Fruit fly (Drosophila melanogaster) whole organism, embryonic: ENCODE measurements around the gene CG32073.

Source experiments
- Aef1 ChIP-seq: fragments of 200-800 bp; sonication (Bioruptor generic); IDR thresholded peaks from 3 replicates; pipeline ENCODE4 v1.3.6; 2022; ENCODE audit warnings: missing biosample characterization, missing genetic modification characterization
- CG10543 ChIP-seq: fragments of 200-800 bp; sonication (Bioruptor generic); optimal IDR thresholded peaks from 3 replicates; lab custom pipeline; 2017; ENCODE audit warnings: missing biosample characterization, mild to moderate bottlenecking, missing genetic modification characterization, moderate library complexity
- CG11504 ChIP-seq: fragments of 200-800 bp; sonication (Bioruptor generic); optimal IDR thresholded peaks from 3 replicates; lab custom pipeline; 2019; ENCODE audit warnings: missing biosample characterization, mild to moderate bottlenecking, missing genetic modification characterization, moderate library complexity
- CG11560 ChIP-seq: fragments of 200-800 bp; sonication (Bioruptor generic); IDR thresholded peaks from 3 replicates; pipeline ENCODE4 v1.3.6; 2022; ENCODE audit warnings: missing biosample characterization, missing genetic modification characterization
- CG15514 ChIP-seq: fragments of 200-800 bp; sonication (Bioruptor generic); optimal IDR thresholded peaks from 3 replicates; lab custom pipeline; 2017; ENCODE audit warnings: missing biosample characterization, missing genetic modification characterization, mild to moderate bottlenecking, moderate library complexity, missing genetic modification reagents
- CG18476 ChIP-seq: fragments of 200-800 bp; sonication (Bioruptor generic); optimal IDR thresholded peaks from 2 replicates; lab custom pipeline; 2016; ENCODE audit warnings: missing biosample characterization, mild to moderate bottlenecking, missing genetic modification characterization
- CG18619 ChIP-seq: fragments of 200-800 bp; sonication (Bioruptor generic); optimal IDR thresholded peaks from 3 replicates; lab custom pipeline; 2017; ENCODE audit warnings: missing biosample characterization, mild to moderate bottlenecking, missing genetic modification characterization
- CG2120 ChIP-seq: fragments of 200-800 bp; sonication (Bioruptor generic); optimal IDR thresholded peaks from 3 replicates; lab custom pipeline; 2016; ENCODE audit warnings: missing biosample characterization, missing genetic modification characterization
- CG31365 ChIP-seq: fragments of 200-800 bp; sonication (Bioruptor generic); optimal IDR thresholded peaks from 2 replicates; lab custom pipeline; 2018; ENCODE audit warnings: missing biosample characterization, mild to moderate bottlenecking, missing genetic modification characterization
- CG4404 ChIP-seq: fragments of 200-800 bp; sonication (Bioruptor generic); IDR thresholded peaks from 2 replicates; pipeline ENCODE4 v1.3.6; 2022; ENCODE audit warnings: missing biosample characterization, missing genetic modification characterization
- CG6272 ChIP-seq: fragments of 200-800 bp; sonication (Bioruptor generic); IDR thresholded peaks from 2 replicates; pipeline ENCODE4 v1.3.6; 2022; ENCODE audit warnings: missing biosample characterization, missing genetic modification characterization
- CG7271 ChIP-seq: fragments of 200-800 bp; sonication (Bioruptor generic); optimal IDR thresholded peaks from 2 replicates; lab custom pipeline; 2018; ENCODE audit warnings: missing biosample characterization, mild to moderate bottlenecking, missing genetic modification characterization, moderate library complexity
- CG7745 ChIP-seq: fragments of 200-800 bp; sonication (Bioruptor generic); optimal IDR thresholded peaks from 2 replicates; lab custom pipeline; 2018; ENCODE audit warnings: missing biosample characterization, mild to moderate bottlenecking, missing genetic modification characterization, moderate library complexity
- CG7786 ChIP-seq: fragments of 200-800 bp; sonication (Bioruptor generic); optimal IDR thresholded peaks from 2 replicates; lab custom pipeline; 2016; ENCODE audit warnings: missing biosample characterization, missing genetic modification characterization
- CG8359 ChIP-seq: fragments of 200-800 bp; sonication (Bioruptor generic); optimal IDR thresholded peaks from 2 replicates; lab custom pipeline; 2017; ENCODE audit warnings: missing biosample characterization, mild to moderate bottlenecking, missing genetic modification characterization, borderline replicate concordance
- CG8765 ChIP-seq: fragments of 200-800 bp; sonication (Bioruptor generic); IDR thresholded peaks from 2 replicates; pipeline ENCODE4 v1.3.6; 2022; ENCODE audit warnings: missing biosample characterization, missing genetic modification characterization
- CG9437 ChIP-seq: fragments of 200-800 bp; sonication (Bioruptor generic); optimal IDR thresholded peaks from 2 replicates; lab custom pipeline; 2018; ENCODE audit warnings: missing biosample characterization, mild to moderate bottlenecking, missing genetic modification characterization
- Dbx ChIP-seq: fragments of 200-800 bp; sonication (Bioruptor generic); IDR thresholded peaks from 3 replicates; pipeline ENCODE4 v1.3.6; 2022; ENCODE audit warnings: missing biosample characterization, missing genetic modification characterization
- Dfd ChIP-seq, 2 experiments: fragments of >200 bp; optimal IDR thresholded peaks; 2 replicates each; lab custom pipeline; 2017; ENCODE audit warnings: missing biosample characterization in 2 of 2, missing genetic modification characterization in 2 of 2
- HLH54F ChIP-seq: fragments of 200-800 bp; sonication (Bioruptor generic); optimal IDR thresholded peaks from 3 replicates; lab custom pipeline; 2016; ENCODE audit warnings: missing biosample characterization, missing genetic modification characterization
- Hey ChIP-seq: fragments of 200-800 bp; sonication (Bioruptor generic); optimal IDR thresholded peaks from 3 replicates; lab custom pipeline; 2018; ENCODE audit warnings: missing biosample characterization, mild to moderate bottlenecking, missing genetic modification characterization
- Kr ChIP-seq: fragments of 200-800 bp; sonication (Bioruptor generic); optimal IDR thresholded peaks from 2 replicates; lab custom pipeline; 2017; ENCODE audit warnings: missing biosample characterization, mild to moderate bottlenecking, missing genetic modification characterization
- Lpt ChIP-seq: fragments of >200 bp; optimal IDR thresholded peaks from 2 replicates; lab custom pipeline; 2018; ENCODE audit warnings: missing biosample characterization, missing genetic modification characterization
- Optix ChIP-seq: fragments of 200-800 bp; sonication (Bioruptor generic); IDR thresholded peaks from 3 replicates; pipeline ENCODE4 v1.3.6; 2022; ENCODE audit warnings: missing biosample characterization, missing genetic modification characterization
- Pdp1 ChIP-seq, 2 experiments: fragments of 200-800 bp; sonication (Bioruptor generic); optimal IDR thresholded peaks; 3 replicates each; lab custom pipeline; 2016; ENCODE audit warnings: missing biosample characterization in 2 of 2, missing genetic modification characterization in 2 of 2, mild to moderate bottlenecking in 1 of 2, moderate library complexity in 1 of 2
- Ravus ChIP-seq: fragments of 200-800 bp; sonication (Bioruptor generic); IDR thresholded peaks from 2 replicates; pipeline ENCODE4 v1.3.6; 2022; ENCODE audit warnings: missing biosample characterization, missing genetic modification characterization
- TFAM ChIP-seq: fragments of 200-800 bp; sonication (Bioruptor generic); optimal IDR thresholded peaks from 2 replicates; lab custom pipeline; 2017; ENCODE audit warnings: missing biosample characterization, missing genetic modification characterization, inconsistent platforms
- Vsx1 ChIP-seq: fragments of 200-800 bp; sonication (Bioruptor generic); optimal IDR thresholded peaks from 2 replicates; lab custom pipeline; 2017; ENCODE audit warnings: missing biosample characterization, mild to moderate bottlenecking, missing genetic modification characterization, missing genetic modification reagents
- YL-1 ChIP-seq: fragments of 200-800 bp; sonication (Bioruptor generic); optimal IDR thresholded peaks from 3 replicates; lab custom pipeline; 2017; ENCODE audit warnings: missing biosample characterization, mild to moderate bottlenecking, missing genetic modification characterization
- ab ChIP-seq: fragments of 200-800 bp; sonication (Bioruptor generic); optimal IDR thresholded peaks from 2 replicates; lab custom pipeline; 2016; ENCODE audit warnings: missing biosample characterization, missing genetic modification characterization
- ase ChIP-seq: fragments of 200-800 bp; sonication (Bioruptor generic); IDR thresholded peaks from 3 replicates; pipeline ENCODE4 v1.3.6; 2022; ENCODE audit warnings: missing biosample characterization, missing genetic modification characterization
- cas ChIP-seq: fragments of 200-800 bp; sonication (Bioruptor generic); IDR thresholded peaks from 2 replicates; pipeline ENCODE4 v1.3.6; 2022; ENCODE audit warnings: missing biosample characterization, missing genetic modification characterization
- caup ChIP-seq: fragments of 200-800 bp; sonication (Bioruptor generic); optimal IDR thresholded peaks from 3 replicates; lab custom pipeline; 2017; ENCODE audit warnings: missing biosample characterization, mild to moderate bottlenecking, missing genetic modification characterization, moderate library complexity; ENCODE audit not compliant: severe bottlenecking
- cg ChIP-seq: fragments of 200-800 bp; sonication (Bioruptor generic); optimal IDR thresholded peaks from 3 replicates; lab custom pipeline; 2019; ENCODE audit warnings: missing biosample characterization, mild to moderate bottlenecking, missing genetic modification characterization, moderate library complexity
- crol ChIP-seq: fragments of 200-800 bp; sonication (Bioruptor generic); IDR thresholded peaks from 2 replicates; pipeline ENCODE4 v1.3.6; 2022; ENCODE audit warnings: missing biosample characterization, missing genetic modification characterization
- cwo ChIP-seq: fragments of 200-800 bp; sonication (Bioruptor generic); optimal IDR thresholded peaks from 3 replicates; lab custom pipeline; 2017; ENCODE audit warnings: missing biosample characterization, missing genetic modification characterization, mild to moderate bottlenecking, moderate library complexity, missing genetic modification reagents
- da ChIP-seq: fragments of 200-800 bp; sonication (Bioruptor generic); optimal IDR thresholded peaks from 2 replicates; lab custom pipeline; 2016; ENCODE audit warnings: missing biosample characterization, missing genetic modification characterization
- dan ChIP-seq: fragments of 200-800 bp; sonication (Bioruptor generic); IDR thresholded peaks from 2 replicates; pipeline ENCODE4 v1.3.6; 2022; ENCODE audit warnings: missing biosample characterization, missing genetic modification characterization
- h ChIP-seq: fragments of >200 bp; optimal IDR thresholded peaks from 2 replicates; lab custom pipeline; 2017
- jing ChIP-seq: fragments of 200-800 bp; sonication (Bioruptor generic); optimal IDR thresholded peaks from 2 replicates; lab custom pipeline; 2018; ENCODE audit warnings: missing biosample characterization, mild to moderate bottlenecking, missing genetic modification characterization
- jumu ChIP-seq: fragments of 200-800 bp; sonication (Bioruptor generic); optimal IDR thresholded peaks from 3 replicates; lab custom pipeline; 2016; ENCODE audit warnings: missing biosample characterization, missing genetic modification characterization
- kah ChIP-seq: fragments of 200-800 bp; sonication (Bioruptor generic); optimal IDR thresholded peaks from 2 replicates; lab custom pipeline; 2018; ENCODE audit warnings: missing biosample characterization, mild to moderate bottlenecking, missing genetic modification characterization
- knrl ChIP-seq: fragments of 200-800 bp; sonication (Bioruptor generic); IDR thresholded peaks from 3 replicates; pipeline ENCODE4 v1.3.6; 2022; ENCODE audit warnings: missing biosample characterization, missing genetic modification characterization; ENCODE audit not compliant: partially characterized antibody
- org-1 ChIP-seq: fragments of 200-800 bp; sonication (Bioruptor generic); optimal IDR thresholded peaks from 2 replicates; lab custom pipeline; 2017; ENCODE audit warnings: missing biosample characterization, missing genetic modification characterization
- pb ChIP-seq: fragments of 200-800 bp; sonication (Bioruptor generic); optimal IDR thresholded peaks from 3 replicates; lab custom pipeline; 2016; ENCODE audit warnings: missing biosample characterization, missing genetic modification characterization
- ranshi ChIP-seq: fragments of 200-800 bp; sonication (Bioruptor generic); IDR thresholded peaks from 2 replicates; pipeline ENCODE4 v1.3.6; 2022; ENCODE audit warnings: missing biosample characterization, missing genetic modification characterization
- salm ChIP-seq: fragments of 200-800 bp; sonication (Bioruptor generic); optimal IDR thresholded peaks from 2 replicates; lab custom pipeline; 2018; ENCODE audit warnings: missing biosample characterization, mild to moderate bottlenecking, missing genetic modification characterization
- ssp ChIP-seq: fragments of 200-800 bp; sonication (Bioruptor generic); IDR thresholded peaks from 2 replicates; pipeline ENCODE4 v1.3.6; 2022; ENCODE audit warnings: missing biosample characterization, missing genetic modification characterization
- tup ChIP-seq: fragments of 200-800 bp; sonication (Bioruptor generic); optimal IDR thresholded peaks from 2 replicates; lab custom pipeline; 2016; ENCODE audit warnings: missing biosample characterization, mild to moderate bottlenecking, missing genetic modification characterization, moderate library complexity
- unpg ChIP-seq: fragments of 200-800 bp; sonication (Bioruptor generic); optimal IDR thresholded peaks from 3 replicates; lab custom pipeline; 2018; ENCODE audit warnings: missing biosample characterization, mild to moderate bottlenecking, missing genetic modification characterization, moderate library complexity

Gene CG32073

dm6 chr3L:11084557-11085231 lies 22.7 kb downstream of the CG32073 start (continued):
- TF ChIP-seq YL-1 (GFP tag; lab: Kevin White, UChicago) (peak; percentile 91), ranshi (GFP tag; lab: Robert Waterston, UW) (peak; percentile 96), Dbx (GFP tag; lab: Robert Waterston, UW) (peak; percentile 82; the same call in 2 of the 3 replicates), CG31365 (tag; lab: Kevin White, UChicago) (peak; percentile 76), cwo (GFP tag; lab: Kevin White, UChicago) (peak; percentile 91), Hey (tag; lab: Kevin White, UChicago) (peak; percentile 40), caup (GFP tag; lab: Kevin White, UChicago) (peak; percentile 92), Lpt (GFP tag; lab: Kevin White, UChicago) (no peak), CG7786 (GFP tag; lab: Kevin White, UChicago) (peak; percentile 94), cg (GFP tag; lab: Kevin White, UChicago) (peak; percentile 23), CG7271 (tag; lab: Kevin White, UChicago) (peak; percentile 89), CG8765 (GFP tag; lab: Robert Waterston, UW) (peak; percentile 87), ab (GFP tag; lab: Kevin White, UChicago) (peak; percentile 86), jing (GFP tag; lab: Kevin White, UChicago) (peak; percentile 93), cas (GFP tag; lab: Robert Waterston, UW) (peak; percentile 78), Pdp1 (GFP tag; optimal IDR thresholded peaks at IDR 0.05; lab: Kevin White, UChicago) (peak; percentile 95 to 97), Kr (peak; percentile 82), tup (peak; percentile 84), knrl (GFP tag; lab: Robert Waterston, UW) (no peak), org-1 (GFP tag; lab: Kevin White, UChicago) (peak; percentile 93), kah (GFP tag; lab: Kevin White, UChicago) (peak; percentile 93), CG18619 (GFP tag; lab: Kevin White, UChicago) (peak; percentile 93), Vsx1 (GFP tag; lab: Kevin White, UChicago) (peak; percentile 92), CG6272 (peak; percentile 88), HLH54F (GFP tag; lab: Kevin White, UChicago) (peak; percentile 91), salm (tag; lab: Kevin White, UChicago) (peak; percentile 96), CG11504 (tag; lab: Kevin White, UChicago) (peak; percentile 97), da (GFP tag; lab: Kevin White, UChicago) (peak; percentile 93), ase (GFP tag; lab: Robert Waterston, UW) (peak; percentile 95), CG15514 (GFP tag; lab: Kevin White, UChicago) (peak; percentile 83), Ravus (GFP tag; lab: Robert Waterston, UW) (peak; percentile 80), CG8359 (peak; percentile 88), crol (peak; percentile 76), unpg (GFP tag; lab: Kevin White, UChicago) (peak; percentile 97), Aef1 (GFP tag; lab: Robert Waterston, UW) (peak; percentile 94), Optix (peak; percentile 86; the same call in 2 of the 3 replicates), jumu (peak; percentile 95), CG9437 (GFP tag; lab: Kevin White, UChicago) (peak; percentile 92), CG7745 (peak; percentile 91), pb (GFP tag; lab: Kevin White, UChicago) (peak; percentile 94), CG11560 (peak; percentile 74), CG4404 (peak; percentile 91), Dfd (GFP tag; optimal IDR thresholded peaks at IDR 0.05; lab: Kevin White, UChicago) (no peak), CG10543 (GFP tag; lab: Kevin White, UChicago) (peak; percentile 66), CG18476 (GFP tag; lab: Kevin White, UChicago) (peak; percentile 95), CG2120 (peak; percentile 89), h (lab: Kevin White, UChicago) (no peak), dan (GFP tag; lab: Robert Waterston, UW) (peak; percentile 87), ssp (GFP tag; lab: Robert Waterston, UW) (peak; percentile 86), TFAM (peak; percentile 71)
